Worm (Caenorhabditis elegans): Measurements from ENCODE around the gene F15B9.6.

Gene F15B9.6

ce11 chrV:13003378-13003777 lies 10.6 kb upstream of the F15B9.6 start (continued):
- peak; percentile 78 for TF ChIP-seq C16A3.4 (tag; optimal IDR thresholded peaks at IDR 0.05)
- TF ChIP-seq efl-1 (optimal IDR thresholded peaks at IDR 0.05): peak; percentile 50 to 56
- peak; percentile 28 to 94 for TF ChIP-seq efl-1 (GFP tag; optimal IDR thresholded peaks at IDR 0.05 in 1 of 2)
- peak; percentile 41 for TF ChIP-seq jun-1 (tag; optimal IDR thresholded peaks at IDR 0.05)
- TF ChIP-seq sox-4 (tag; optimal IDR thresholded peaks at IDR 0.05): no peak
- peak; percentile 14 for TF ChIP-seq fkh-10 (GFP tag; optimal IDR thresholded peaks at IDR 0.05)
- TF ChIP-seq elt-2 (tag; optimal IDR thresholded peaks at IDR 0.05): peak; percentile 28
- TF ChIP-seq mdl-1 (tag; optimal IDR thresholded peaks at IDR 0.05): peak in 1 of 2 experiments; percentile 74
- TF ChIP-seq nhr-20 (tag; optimal IDR thresholded peaks at IDR 0.05): peak; percentile 74
- peak; percentile 1 for TF ChIP-seq unc-86 (tag; optimal IDR thresholded peaks at IDR 0.05)
- TF ChIP-seq snpc-4 (tag; optimal IDR thresholded peaks at IDR 0.05): peak; percentile 58
- TF ChIP-seq isw-1 (GFP tag; IDR thresholded peaks at IDR 0.05): no peak
- no peak for TF ChIP-seq ets-5 (GFP tag; IDR thresholded peaks at IDR 0.05)
- TF ChIP-seq sptf-1 (tag; optimal IDR thresholded peaks at IDR 0.05): no peak
- TF ChIP-seq lin-15B (tag; optimal IDR thresholded peaks at IDR 0.05): no peak
- peak in 1 of 2 experiments; percentile 5 for TF ChIP-seq ztf-11 (tag; optimal IDR thresholded peaks at IDR 0.05)
- peak; percentile 66 for TF ChIP-seq fos-1 (tag; optimal IDR thresholded peaks at IDR 0.05)
- peak; percentile 69 for TF ChIP-seq lin-14 (GFP tag; optimal IDR thresholded peaks at IDR 0.05)
- TF ChIP-seq irx-1 (tag; optimal IDR thresholded peaks at IDR 0.05): peak; percentile 50
- no peak; the same call in 1 of the 2 replicates for TF ChIP-seq ceh-88 (GFP tag; IDR thresholded peaks at IDR 0.05)
- no peak for TF ChIP-seq pag-3 (tag; optimal IDR thresholded peaks at IDR 0.05; ENCODE audit: borderline replicate concordance, insufficient read depth)
- TF ChIP-seq sup-37 (GFP tag; optimal IDR thresholded peaks at IDR 0.05): no peak
- TF ChIP-seq ceh-82 (tag; optimal IDR thresholded peaks at IDR 0.05): peak; percentile 20 to 58 (median 54)
- TF ChIP-seq lin-39 (tag; optimal IDR thresholded peaks at IDR 0.05): no peak
- no peak for TF ChIP-seq unc-30 (tag; optimal IDR thresholded peaks at IDR 0.05)
- no peak for TF ChIP-seq nhr-77 (tag; optimal IDR thresholded peaks at IDR 0.05)
- no peak for TF ChIP-seq pqm-1 (tag; optimal IDR thresholded peaks at IDR 0.05)
- peak; percentile 34 for TF ChIP-seq lir-3 (tag; optimal IDR thresholded peaks at IDR 0.05; ENCODE audit: poor library complexity)
- TF ChIP-seq snu-23 (GFP tag; optimal IDR thresholded peaks at IDR 0.05): peak; percentile 85
- no peak for TF ChIP-seq efl-3 (GFP tag; optimal IDR thresholded peaks at IDR 0.05)
- TF ChIP-seq ama-1 (optimal IDR thresholded peaks at IDR 0.05): no peak
- TF ChIP-seq zip-4 (GFP tag; optimal IDR thresholded peaks at IDR 0.05): peak; percentile 15
- TF ChIP-seq unc-130 (tag; optimal IDR thresholded peaks at IDR 0.05): peak; percentile 59
- TF ChIP-seq ces-1 (GFP tag; optimal IDR thresholded peaks at IDR 0.05): no peak
- TF ChIP-seq mef-2 (tag; optimal IDR thresholded peaks at IDR 0.05): no peak
- peak in 4 of 6 experiments; percentile 23 to 47 (median 44) for TF ChIP-seq elt-3 (tag; optimal IDR thresholded peaks at IDR 0.05)
- peak in 1 of 2 experiments; percentile 42 for TF ChIP-seq egl-27 (tag; optimal IDR thresholded peaks at IDR 0.05)
- no peak for TF ChIP-seq ceh-63 (GFP tag; optimal IDR thresholded peaks at IDR 0.05)
- TF ChIP-seq pax-3 (tag; optimal IDR thresholded peaks at IDR 0.05): peak; percentile 71
- peak; percentile 62 for TF ChIP-seq fkh-8 (tag; optimal IDR thresholded peaks at IDR 0.05)
- TF ChIP-seq nhr-90 (tag; optimal IDR thresholded peaks at IDR 0.05; ENCODE audit: poor library complexity): peak; percentile 55
- no peak for TF ChIP-seq Y116A8C.19 (tag; optimal IDR thresholded peaks at IDR 0.05; ENCODE audit: borderline replicate concordance)
- TF ChIP-seq F16B12.6 (tag; optimal IDR thresholded peaks at IDR 0.05): no peak
- no peak for TF ChIP-seq nhr-28 (tag; optimal IDR thresholded peaks at IDR 0.05)
- no peak for TF ChIP-seq nhr-76 (tag; optimal IDR thresholded peaks at IDR 0.05)
- peak; percentile 67 for TF ChIP-seq mep-1 (tag; optimal IDR thresholded peaks at IDR 0.05)
- no peak for TF ChIP-seq nhr-84 (tag; optimal IDR thresholded peaks at IDR 0.05)
- no peak for TF ChIP-seq grh-1 (GFP tag; IDR thresholded peaks at IDR 0.05)
- no peak for TF ChIP-seq aha-1 (tag; optimal IDR thresholded peaks at IDR 0.05)
- TF ChIP-seq vab-15 (tag; optimal IDR thresholded peaks at IDR 0.05): peak; percentile 41
- no peak for TF ChIP-seq unc-98 (GFP tag; IDR thresholded peaks at IDR 0.05)
- TF ChIP-seq hlh-17 (GFP tag; optimal IDR thresholded peaks at IDR 0.05; ENCODE audit: borderline replicate concordance): no peak
- TF ChIP-seq fkh-4 (tag; optimal IDR thresholded peaks at IDR 0.05; ENCODE audit: borderline replicate concordance): no peak
